Worm (Caenorhabditis elegans): ENCODE data around the gene twk-22.

DNA sequence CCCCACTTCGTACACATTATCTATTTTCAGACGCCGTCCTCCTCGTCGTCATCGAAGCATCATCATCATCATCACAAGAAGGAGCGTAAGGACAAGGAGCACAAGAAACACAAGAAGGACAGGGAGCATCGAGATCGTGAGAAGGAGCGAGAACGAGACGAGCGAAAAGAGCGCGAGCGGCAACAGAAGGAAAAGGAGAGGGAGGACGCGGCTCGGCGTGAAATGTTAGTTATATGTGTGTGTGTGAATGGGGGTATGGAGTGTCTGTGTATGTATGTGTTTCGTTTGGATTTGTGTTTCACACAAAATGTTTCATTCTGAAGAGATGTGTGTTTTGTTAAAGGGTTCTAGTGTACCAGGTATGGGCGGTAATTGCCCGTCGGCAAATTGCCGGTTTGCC, 36.0 kb downstream of the twk-22 start:
- TF ChIP-seq ref-1 (GFP tag; conservative IDR thresholded peaks at IDR 0.05), result no peak
- TF ChIP-seq med-1 (GFP tag; optimal IDR thresholded peaks at IDR 0.05; ENCODE audit: insufficient read depth), result no peak

Measured in whole organism, midembryonic.